Worm (Caenorhabditis elegans) whole organism, early embryonic: ENCODE results near the gene T14G8.4.

Source experiments
- B0310.2 ChIP-seq: sonication (generic microtip); optimal IDR thresholded peaks from 2 replicates; lab custom pipeline; 2016; ENCODE audit warnings: mild to moderate bottlenecking, missing genetic modification characterization, missing compliant biosample characterization
- F13C5.2 ChIP-seq: sonication (generic microtip); optimal IDR thresholded peaks from 2 replicates; lab custom pipeline; 2017; ENCODE audit warnings: mild to moderate bottlenecking, missing genetic modification characterization, inconsistent platforms, missing compliant biosample characterization
- ama-1 ChIP-seq: fragments of 150-350 bp; optimal IDR thresholded peaks from 2 replicates; lab custom pipeline; 2014
- ceh-13 ChIP-seq: fragments of 200-800 bp; sonication (Bioruptor generic); optimal IDR thresholded peaks from 2 replicates; lab custom pipeline; 2018; ENCODE audit warnings: mild to moderate bottlenecking, missing genetic modification characterization, missing compliant biosample characterization
- flt-1 ChIP-seq: fragments of 200-800 bp; sonication (Bioruptor generic); IDR thresholded peaks from 2 replicates; pipeline ENCODE4 v1.3.6; 2022; ENCODE audit warnings: missing genetic modification characterization, missing compliant biosample characterization
- hmbx-1 ChIP-seq: sonication (generic microtip); optimal IDR thresholded peaks from 2 replicates; lab custom pipeline; 2016; ENCODE audit warnings: mild to moderate bottlenecking, missing genetic modification characterization, missing compliant biosample characterization
- pes-1 ChIP-seq: fragments of 200-800 bp; sonication (Bioruptor generic); IDR thresholded peaks from 2 replicates; pipeline ENCODE4 v1.3.6; 2022; ENCODE audit warnings: missing genetic modification reagents, missing genetic modification characterization, missing compliant biosample characterization
- scrt-1 ChIP-seq: fragments of 200-800 bp; sonication (Bioruptor generic); IDR thresholded peaks from 2 replicates; pipeline ENCODE4 v1.3.6; 2022; ENCODE audit warnings: missing genetic modification characterization, missing compliant biosample characterization
- tbx-37 ChIP-seq: fragments of 200-800 bp; sonication (Bioruptor generic); conservative IDR thresholded peaks from 2 replicates; pipeline ENCODE4 v1.3.6; 2022; ENCODE audit warnings: missing genetic modification reagents, missing genetic modification characterization, missing compliant biosample characterization
- tra-4 ChIP-seq: sonication (generic microtip); optimal IDR thresholded peaks from 2 replicates; lab custom pipeline; 2017; ENCODE audit warnings: missing genetic modification characterization, missing compliant biosample characterization

DNA sequence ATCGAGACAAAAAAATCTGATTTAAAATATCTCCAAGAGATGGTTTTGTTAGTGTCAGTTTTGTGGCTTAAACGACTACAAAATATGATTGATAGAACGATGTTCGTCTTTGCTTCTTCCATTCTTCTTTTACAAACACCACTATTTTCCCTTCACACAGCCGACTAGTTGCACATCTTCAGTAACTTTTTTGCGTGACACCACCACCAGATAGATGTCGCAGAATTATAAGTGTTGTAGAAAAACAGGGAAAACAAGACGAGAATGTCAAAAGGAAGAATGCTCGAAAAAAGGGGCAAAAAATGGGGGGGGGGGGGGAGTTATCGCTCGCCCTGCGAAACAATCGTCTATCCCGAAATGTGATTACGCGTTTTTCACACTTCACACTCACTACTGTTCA lies 36.9 kb downstream of the T14G8.4 start:
- TF ChIP-seq F13C5.2 (tag; lab: Kevin White, UChicago) = no peak
- no peak for TF ChIP-seq tra-4 (tag; lab: Kevin White, UChicago)
- no peak for TF ChIP-seq flt-1
- no peak for TF ChIP-seq tbx-37
- TF ChIP-seq ama-1 = no peak
- TF ChIP-seq ceh-13 (GFP tag; lab: Kevin White, UChicago) = no peak
- TF ChIP-seq pes-1 (GFP tag; lab: Robert Waterston, UW) = no peak
- no peak for TF ChIP-seq B0310.2 (tag; lab: Kevin White, UChicago)
- TF ChIP-seq hmbx-1 (tag; lab: Kevin White, UChicago) = no peak
- TF ChIP-seq scrt-1 (GFP tag; lab: Robert Waterston, UW) = no peak
